Fruit fly (Drosophila melanogaster) whole organism, embryonic: Measurements from ENCODE around the gene Glyat.

Experiments used
- Bteb2 ChIP-seq: fragments of 200-800 bp; sonication (Bioruptor generic); optimal IDR thresholded peaks from 2 replicates; lab custom pipeline; 2016; ENCODE audit warnings: missing biosample characterization, missing genetic modification characterization
- CG10979 ChIP-seq: fragments of 200-800 bp; sonication (Bioruptor generic); optimal IDR thresholded peaks from 2 replicates; lab custom pipeline; 2018; ENCODE audit warnings: missing biosample characterization, mild to moderate bottlenecking, missing genetic modification characterization, moderate library complexity
- CG12236 ChIP-seq: fragments of 200-800 bp; sonication (Bioruptor generic); optimal IDR thresholded peaks from 2 replicates; lab custom pipeline; 2016; ENCODE audit warnings: missing biosample characterization, missing genetic modification characterization
- CG13123 ChIP-seq: fragments of 200-800 bp; sonication (Bioruptor generic); optimal IDR thresholded peaks from 2 replicates; lab custom pipeline; 2016; ENCODE audit warnings: missing biosample characterization, missing genetic modification characterization
- CG14050 ChIP-seq: fragments of 200-800 bp; sonication (Bioruptor generic); IDR thresholded peaks from 3 replicates; pipeline ENCODE4 v1.3.6; 2022; ENCODE audit warnings: missing biosample characterization, missing genetic modification characterization
- CG14860 ChIP-seq: fragments of 200-800 bp; sonication (Bioruptor generic); IDR thresholded peaks from 3 replicates; pipeline ENCODE4 v1.3.6; 2022; ENCODE audit warnings: missing biosample characterization, missing genetic modification characterization; ENCODE audit not compliant: partially characterized antibody
- CG15073 ChIP-seq: fragments of 200-800 bp; sonication (Bioruptor generic); optimal IDR thresholded peaks from 2 replicates; lab custom pipeline; 2016; ENCODE audit warnings: missing biosample characterization, missing genetic modification characterization
- CG15479 ChIP-seq: fragments of 200-800 bp; sonication (Bioruptor generic); optimal IDR thresholded peaks from 3 replicates; lab custom pipeline; 2019; ENCODE audit warnings: missing biosample characterization, mild to moderate bottlenecking, missing genetic modification characterization, moderate library complexity
- CG15514 ChIP-seq: fragments of 200-800 bp; sonication (Bioruptor generic); optimal IDR thresholded peaks from 3 replicates; lab custom pipeline; 2017; ENCODE audit warnings: missing biosample characterization, missing genetic modification characterization, mild to moderate bottlenecking, moderate library complexity, missing genetic modification reagents
- CG18262 ChIP-seq: fragments of 200-800 bp; optimal IDR thresholded peaks from 3 replicates; lab custom pipeline; 2019; ENCODE audit warnings: missing biosample characterization, mild to moderate bottlenecking, missing genetic modification characterization, moderate library complexity
- CG2129 ChIP-seq: fragments of 200-800 bp; sonication (Bioruptor generic); IDR thresholded peaks from 2 replicates; pipeline ENCODE4 v1.3.6; 2022; ENCODE audit warnings: missing biosample characterization, missing genetic modification characterization; ENCODE audit not compliant: partially characterized antibody
- CG2712 ChIP-seq: fragments of 200-800 bp; optimal IDR thresholded peaks from 3 replicates; lab custom pipeline; 2019; ENCODE audit warnings: missing biosample characterization, mild to moderate bottlenecking, missing genetic modification characterization, moderate library complexity
- CG2875 ChIP-seq: fragments of 200-800 bp; sonication (Bioruptor generic); optimal IDR thresholded peaks from 2 replicates; lab custom pipeline; 2017; ENCODE audit warnings: missing biosample characterization, mild to moderate bottlenecking, missing genetic modification characterization, missing genetic modification reagents
- CG31388 ChIP-seq: fragments of 200-800 bp; sonication (Bioruptor generic); optimal IDR thresholded peaks from 2 replicates; lab custom pipeline; 2016; ENCODE audit warnings: missing biosample characterization, missing genetic modification characterization
- CG4404 ChIP-seq: fragments of 200-800 bp; sonication (Bioruptor generic); IDR thresholded peaks from 2 replicates; pipeline ENCODE4 v1.3.6; 2022; ENCODE audit warnings: missing biosample characterization, missing genetic modification characterization
- CG6175 ChIP-seq: fragments of 200-800 bp; sonication (Bioruptor generic); IDR thresholded peaks from 3 replicates; pipeline ENCODE4 v1.3.6; 2022; ENCODE audit warnings: missing biosample characterization, missing genetic modification characterization
- CG7271 ChIP-seq: fragments of 200-800 bp; sonication (Bioruptor generic); optimal IDR thresholded peaks from 2 replicates; lab custom pipeline; 2018; ENCODE audit warnings: missing biosample characterization, mild to moderate bottlenecking, missing genetic modification characterization, moderate library complexity
- CG7357 ChIP-seq: fragments of 200-800 bp; sonication (Bioruptor generic); IDR thresholded peaks from 3 replicates; pipeline ENCODE4 v1.3.6; 2022; ENCODE audit warnings: missing biosample characterization, missing genetic modification characterization
- CG7839 ChIP-seq: fragments of 200-800 bp; sonication (Bioruptor generic); optimal IDR thresholded peaks from 3 replicates; lab custom pipeline; 2018; ENCODE audit warnings: missing biosample characterization, mild to moderate bottlenecking, missing genetic modification characterization, moderate library complexity
- CG8281 ChIP-seq: fragments of 200-800 bp; sonication (Bioruptor generic); optimal IDR thresholded peaks from 2 replicates; lab custom pipeline; 2018; ENCODE audit warnings: missing biosample characterization, mild to moderate bottlenecking, missing genetic modification characterization, moderate library complexity
- CG8765 ChIP-seq: fragments of 200-800 bp; sonication (Bioruptor generic); IDR thresholded peaks from 2 replicates; pipeline ENCODE4 v1.3.6; 2022; ENCODE audit warnings: missing biosample characterization, missing genetic modification characterization
- CG9437 ChIP-seq: fragments of 200-800 bp; sonication (Bioruptor generic); optimal IDR thresholded peaks from 2 replicates; lab custom pipeline; 2018; ENCODE audit warnings: missing biosample characterization, mild to moderate bottlenecking, missing genetic modification characterization
- CG9609 ChIP-seq: fragments of 200-800 bp; sonication (Bioruptor generic); optimal IDR thresholded peaks from 3 replicates; lab custom pipeline; 2016; ENCODE audit warnings: missing biosample characterization, missing genetic modification characterization
- CHES-1-like ChIP-seq: fragments of 200-800 bp; sonication (Bioruptor generic); optimal IDR thresholded peaks from 2 replicates; lab custom pipeline; 2016; ENCODE audit warnings: missing biosample characterization, missing genetic modification characterization
- Chrac-16 ChIP-seq: fragments of 200-800 bp; sonication (Bioruptor generic); optimal IDR thresholded peaks from 3 replicates; lab custom pipeline; 2016; ENCODE audit warnings: missing biosample characterization, missing genetic modification characterization
- Doc2 ChIP-seq: fragments of 200-800 bp; sonication (Bioruptor generic); IDR thresholded peaks from 2 replicates; pipeline ENCODE4 v1.3.6; 2022; ENCODE audit warnings: missing biosample characterization, missing genetic modification characterization
- GATAe ChIP-seq: fragments of 200-800 bp; sonication (Bioruptor generic); conservative IDR thresholded peaks from 2 replicates; pipeline ENCODE4 v1.3.6; 2022; ENCODE audit warnings: missing biosample characterization, missing genetic modification characterization
- Hmr ChIP-seq: fragments of 200-800 bp; sonication (Bioruptor generic); optimal IDR thresholded peaks from 3 replicates; lab custom pipeline; 2017; ENCODE audit warnings: mild to moderate bottlenecking, missing biosample characterization, missing genetic modification reagents, missing genetic modification characterization
- Meics ChIP-seq: fragments of 200-800 bp; sonication (Bioruptor generic); optimal IDR thresholded peaks from 2 replicates; lab custom pipeline; 2017; ENCODE audit warnings: missing biosample characterization, mild to moderate bottlenecking, missing genetic modification characterization
- Nf-YC ChIP-seq: fragments of 200-800 bp; optimal IDR thresholded peaks from 3 replicates; lab custom pipeline; 2019; ENCODE audit warnings: missing biosample characterization, mild to moderate bottlenecking, missing genetic modification characterization, moderate library complexity
- Oaz ChIP-seq: fragments of 200-800 bp; sonication (Bioruptor generic); IDR thresholded peaks from 2 replicates; pipeline ENCODE4 v1.3.6; 2022; ENCODE audit warnings: missing biosample characterization, missing genetic modification characterization
- Xbp1 ChIP-seq: fragments of 200-800 bp; sonication (Bioruptor generic); optimal IDR thresholded peaks from 3 replicates; lab custom pipeline; 2016; ENCODE audit warnings: missing biosample characterization, mild to moderate bottlenecking, missing genetic modification characterization
- ash1 ChIP-seq: fragments of 200-800 bp; sonication (Bioruptor generic); optimal IDR thresholded peaks from 2 replicates; lab custom pipeline; 2018; ENCODE audit warnings: missing biosample characterization, mild to moderate bottlenecking, missing genetic modification characterization
- cas ChIP-seq: fragments of 200-800 bp; sonication (Bioruptor generic); IDR thresholded peaks from 2 replicates; pipeline ENCODE4 v1.3.6; 2022; ENCODE audit warnings: missing biosample characterization, missing genetic modification characterization
- chinmo ChIP-seq: fragments of 200-800 bp; sonication (Bioruptor generic); IDR thresholded peaks from 4 replicates; pipeline ENCODE4 v1.3.6; 2022; ENCODE audit warnings: missing biosample characterization, missing genetic modification characterization; ENCODE audit not compliant: partially characterized antibody
- da ChIP-seq: fragments of 200-800 bp; sonication (Bioruptor generic); optimal IDR thresholded peaks from 2 replicates; lab custom pipeline; 2016; ENCODE audit warnings: missing biosample characterization, missing genetic modification characterization
- dpn ChIP-seq, 2 experiments: fragments of 200-800 bp; sonication (Bioruptor generic); optimal IDR thresholded peaks; 3 replicates each; lab custom pipeline; 2016; ENCODE audit warnings: missing biosample characterization in 2 of 2, missing genetic modification characterization in 2 of 2
- esg ChIP-seq: fragments of 200-800 bp; sonication (Bioruptor generic); conservative IDR thresholded peaks from 2 replicates; pipeline ENCODE4 v1.3.6; 2022; ENCODE audit warnings: missing biosample characterization, missing genetic modification characterization
- eve ChIP-seq, 2 experiments: fragments of >200 bp; optimal IDR thresholded peaks; 2 replicates each; lab custom pipeline; 2017; ENCODE audit warnings: missing biosample characterization in 2 of 2, missing genetic modification characterization in 2 of 2
- gcm2 ChIP-seq: fragments of 200-800 bp; sonication (Bioruptor generic); optimal IDR thresholded peaks from 2 replicates; lab custom pipeline; 2016; ENCODE audit warnings: missing biosample characterization, missing genetic modification characterization
- gsb-n ChIP-seq: fragments of 200-800 bp; sonication (Bioruptor generic); optimal IDR thresholded peaks from 3 replicates; lab custom pipeline; 2018; ENCODE audit warnings: missing biosample characterization, mild to moderate bottlenecking, missing genetic modification characterization
- lov ChIP-seq, 2 experiments: fragments of 200-800 bp in 1 of 2; fragments of >200 bp in 1 of 2; sonication (Bioruptor generic) in 1 of 2; IDR thresholded peaks in 1 of 2; optimal IDR thresholded peaks in 1 of 2; 2 replicates in 1 of 2; 3 replicates in 1 of 2; pipeline versions ENCODE4 v1.3.6 to Lab custom; 2017 to 2022; ENCODE audit warnings: missing biosample characterization in 1 of 2, missing genetic modification characterization in 1 of 2
- maf-S ChIP-seq: fragments of 200-800 bp; sonication (Bioruptor generic); optimal IDR thresholded peaks from 2 replicates; lab custom pipeline; 2016; ENCODE audit warnings: missing biosample characterization, missing genetic modification characterization
- nmo ChIP-seq: fragments of 200-800 bp; sonication (Bioruptor generic); optimal IDR thresholded peaks from 2 replicates; lab custom pipeline; 2018; ENCODE audit warnings: missing biosample characterization, mild to moderate bottlenecking, missing genetic modification characterization, moderate library complexity
- phol ChIP-seq: fragments of 200-800 bp; sonication (Bioruptor generic); optimal IDR thresholded peaks from 3 replicates; lab custom pipeline; 2018; ENCODE audit warnings: missing biosample characterization, mild to moderate bottlenecking, missing genetic modification characterization, moderate library complexity
- pum ChIP-seq: fragments of 200-800 bp; sonication (Bioruptor generic); optimal IDR thresholded peaks from 2 replicates; lab custom pipeline; 2016; ENCODE audit warnings: missing biosample characterization, missing genetic modification characterization
- salm ChIP-seq: fragments of 200-800 bp; sonication (Bioruptor generic); optimal IDR thresholded peaks from 2 replicates; lab custom pipeline; 2018; ENCODE audit warnings: missing biosample characterization, mild to moderate bottlenecking, missing genetic modification characterization
- sd ChIP-seq: fragments of 200-800 bp; sonication (Bioruptor generic); optimal IDR thresholded peaks from 3 replicates; lab custom pipeline; 2018; ENCODE audit warnings: missing biosample characterization, mild to moderate bottlenecking, missing genetic modification characterization, moderate library complexity
- sisA ChIP-seq: fragments of 200-800 bp; sonication (Bioruptor generic); IDR thresholded peaks from 2 replicates; pipeline ENCODE4 v1.3.6; 2022; ENCODE audit warnings: missing biosample characterization, missing genetic modification characterization
- so ChIP-seq: fragments of 200-800 bp; sonication (Bioruptor generic); IDR thresholded peaks from 3 replicates; pipeline ENCODE4 v1.3.6; 2022; ENCODE audit warnings: missing biosample characterization, missing genetic modification characterization
- wdn ChIP-seq: fragments of 200-800 bp; sonication (Bioruptor generic); IDR thresholded peaks from 2 replicates; pipeline ENCODE4 v1.3.6; 2022; ENCODE audit warnings: missing biosample characterization, missing genetic modification characterization

Glyat gene

dm6 chr2L:7998655-7999054, 11.8 kb downstream of the Glyat start, which contains the start of gene Sirup (continued):
- TF ChIP-seq CG15479 (peak; percentile 37), CG2129 (GFP tag; lab: Robert Waterston, UW) (no peak), dpn (GFP tag; optimal IDR thresholded peaks at IDR 0.05; lab: Kevin White, UChicago) (no peak), da (GFP tag; lab: Kevin White, UChicago) (no peak), CG15514 (GFP tag; lab: Kevin White, UChicago) (peak; percentile 80), CG8281 (tag; lab: Kevin White, UChicago) (no peak), CG6175 (GFP tag; lab: Robert Waterston, UW) (no peak), gcm2 (GFP tag; lab: Kevin White, UChicago) (no peak), GATAe (no peak), phol (tag; lab: Kevin White, UChicago) (peak; percentile 49), CG15073 (GFP tag; lab: Kevin White, UChicago) (no peak), lov (optimal IDR thresholded peaks at IDR 0.05; lab: Kevin White, UChicago) (no peak), lov (GFP tag; IDR thresholded peaks at IDR 0.05; lab: Robert Waterston, UW) (no peak), CG14860 (no peak), CG9609 (GFP tag; lab: Kevin White, UChicago) (no peak), CG4404 (GFP tag; lab: Robert Waterston, UW) (no peak), gsb-n (no peak), CG8765 (GFP tag; lab: Robert Waterston, UW) (no peak), chinmo (GFP tag; lab: Robert Waterston, UW) (peak; percentile 49; the same call in 1 of the 4 replicates), Oaz (no peak), CG14050 (no peak; the same call in 2 of the 3 replicates), CG7271 (no peak), CG7357 (GFP tag; lab: Robert Waterston, UW) (no peak), pum (GFP tag; lab: Kevin White, UChicago) (no peak), Xbp1 (GFP tag; lab: Kevin White, UChicago) (no peak), Doc2 (GFP tag; lab: Robert Waterston, UW) (no peak), sisA (GFP tag; lab: Robert Waterston, UW) (no peak), CG9437 (GFP tag; lab: Kevin White, UChicago) (no peak), maf-S (GFP tag; lab: Kevin White, UChicago) (no peak), wdn (GFP tag; lab: Robert Waterston, UW) (no peak), CG2712 (tag; lab: Kevin White, UChicago) (peak; percentile 31), Hmr (peak; percentile 56), sd (tag; lab: Kevin White, UChicago) (no peak), CHES-1-like (GFP tag; lab: Kevin White, UChicago) (peak; percentile 7), Bteb2 (GFP tag; lab: Kevin White, UChicago) (no peak), cas (GFP tag; lab: Robert Waterston, UW) (no peak), Meics (no peak), CG7839 (tag; lab: Kevin White, UChicago) (no peak), CG10979 (tag; lab: Kevin White, UChicago) (no peak), salm (tag; lab: Kevin White, UChicago) (no peak), esg (GFP tag; lab: Robert Waterston, UW) (no peak), CG2875 (GFP tag; lab: Kevin White, UChicago) (no peak), CG31388 (no peak), so (GFP tag; lab: Robert Waterston, UW) (peak; percentile 58; the same call in 1 of the 3 replicates), CG13123 (GFP tag; lab: Kevin White, UChicago) (no peak), CG12236 (GFP tag; lab: Kevin White, UChicago) (no peak), Chrac-16 (GFP tag; lab: Kevin White, UChicago) (no peak), eve (GFP tag; optimal IDR thresholded peaks at IDR 0.05; lab: Kevin White, UChicago) (no peak), CG18262 (tag; lab: Kevin White, UChicago) (no peak), Nf-YC (tag; lab: Kevin White, UChicago) (no peak), nmo (peak; percentile 43), ash1 (GFP tag; lab: Kevin White, UChicago) (no peak)
